Fruit fly (Drosophila melanogaster): ENCODE data around the gene CG15747.

The CG15747 gene

DNA sequence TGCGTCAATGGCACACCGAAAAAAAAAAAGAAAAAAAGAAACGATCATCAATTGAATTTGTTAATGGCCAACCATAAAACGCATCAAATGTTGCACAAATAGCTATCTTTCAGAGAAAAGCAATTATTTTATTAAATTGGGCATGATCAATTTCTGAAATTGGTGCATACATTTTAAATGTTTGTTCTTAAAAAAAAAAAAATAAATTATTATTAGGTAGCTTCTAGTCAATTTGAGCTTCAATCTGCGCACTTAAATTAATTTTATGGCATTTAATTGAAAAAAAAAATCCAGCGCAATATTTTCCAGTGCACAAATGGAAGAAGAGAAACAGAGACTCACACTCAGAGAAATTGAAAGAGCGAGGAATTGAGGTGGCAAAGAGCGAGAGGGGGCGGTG, 15.0 kb upstream of the CG15747 start (continued):
- TF ChIP-seq sr (GFP tag; IDR thresholded peaks at IDR 0.05), result no peak
- no peak for TF ChIP-seq Opbp (GFP tag; IDR thresholded peaks at IDR 0.05; ENCODE audit: partially characterized antibody)
- TF ChIP-seq Hand (GFP tag; optimal IDR thresholded peaks at IDR 0.05), result peak; percentile 17
- no peak for TF ChIP-seq dimm (GFP tag; IDR thresholded peaks at IDR 0.05)
- peak; percentile 63 for TF ChIP-seq CHES-1-like (GFP tag; optimal IDR thresholded peaks at IDR 0.05)
- TF ChIP-seq CG3995 (GFP tag; optimal IDR thresholded peaks at IDR 0.05), result no peak
- peak; percentile 46 for TF ChIP-seq Myb (GFP tag; optimal IDR thresholded peaks at IDR 0.05)
- peak; percentile 48; the same call in 2 of the 3 replicates for TF ChIP-seq CG14050 (GFP tag; IDR thresholded peaks at IDR 0.05)
- TF ChIP-seq CG30431 (GFP tag; optimal IDR thresholded peaks at IDR 0.05), result peak; percentile 19
- no peak for TF ChIP-seq gcm (GFP tag; optimal IDR thresholded peaks at IDR 0.05)
- TF ChIP-seq az2 (GFP tag; optimal IDR thresholded peaks at IDR 0.05), result peak; percentile 65
- no peak for TF ChIP-seq CG6654 (GFP tag; optimal IDR thresholded peaks at IDR 0.05)
- TF ChIP-seq NC2α (GFP tag; optimal IDR thresholded peaks at IDR 0.05), result no peak
- TF ChIP-seq stc (GFP tag; IDR thresholded peaks at IDR 0.05), result peak; percentile 55
- TF ChIP-seq ase (GFP tag; IDR thresholded peaks at IDR 0.05), result peak; percentile 22; the same call in 1 of the 3 replicates
- peak; percentile 38 for TF ChIP-seq CG8388 (GFP tag; optimal IDR thresholded peaks at IDR 0.05)
- peak; percentile 37 for TF ChIP-seq tx (GFP tag; optimal IDR thresholded peaks at IDR 0.05)
- peak; percentile 62 for TF ChIP-seq CG10209 (GFP tag; optimal IDR thresholded peaks at IDR 0.05)
- TF ChIP-seq CG4820 (GFP tag; optimal IDR thresholded peaks at IDR 0.05), result peak; percentile 52
- TF ChIP-seq CG12071 (GFP tag; optimal IDR thresholded peaks at IDR 0.05), result no peak
- TF ChIP-seq jumu (GFP tag; optimal IDR thresholded peaks at IDR 0.05), result peak; percentile 21
- peak; percentile 61 for TF ChIP-seq Ssrp (tag; optimal IDR thresholded peaks at IDR 0.05)
- no peak for TF ChIP-seq sqz (GFP tag; optimal IDR thresholded peaks at IDR 0.05)
- peak; percentile 45; the same call in 1 of the 2 replicates for TF ChIP-seq CG10366 (GFP tag; IDR thresholded peaks at IDR 0.05)
- TF ChIP-seq Dip3 (GFP tag; optimal IDR thresholded peaks at IDR 0.05), result peak; percentile 21
- TF ChIP-seq Atf6 (GFP tag; IDR thresholded peaks at IDR 0.05), result peak; percentile 41
- no peak for TF ChIP-seq CG1233 (GFP tag; optimal IDR thresholded peaks at IDR 0.05)
- TF ChIP-seq zf30C (GFP tag; optimal IDR thresholded peaks at IDR 0.05), result peak; percentile 38
- TF ChIP-seq Side (GFP tag; optimal IDR thresholded peaks at IDR 0.05), result no peak
- TF ChIP-seq CG8478 (optimal IDR thresholded peaks at IDR 0.05), result no peak
- TF ChIP-seq E2f1 (GFP tag; IDR thresholded peaks at IDR 0.05), result no peak; the same call in 1 of the 2 replicates
- TF ChIP-seq Spps (tag; optimal IDR thresholded peaks at IDR 0.05), result no peak
- TF ChIP-seq B-H1 (GFP tag; IDR thresholded peaks at IDR 0.05), result no peak
- peak; percentile 85 for TF ChIP-seq CG30403 (GFP tag; optimal IDR thresholded peaks at IDR 0.05)
- no peak for TF ChIP-seq schlank (tag; optimal IDR thresholded peaks at IDR 0.05)
- TF ChIP-seq CG3838 (GFP tag; optimal IDR thresholded peaks at IDR 0.05), result no peak
- TF ChIP-seq so (GFP tag; IDR thresholded peaks at IDR 0.05), result 0 out of 3 replicates have a peak, but pooled peaks have one; percentile 36
- no peak for TF ChIP-seq CG7357 (GFP tag; IDR thresholded peaks at IDR 0.05)
- TF ChIP-seq TFAM (GFP tag; optimal IDR thresholded peaks at IDR 0.05), result no peak
- peak; percentile 69 for TF ChIP-seq phol (tag; optimal IDR thresholded peaks at IDR 0.05)
- TF ChIP-seq CG6813 (GFP tag; optimal IDR thresholded peaks at IDR 0.05), result no peak
- TF ChIP-seq pros (GFP tag; optimal IDR thresholded peaks at IDR 0.05), result no peak
- TF ChIP-seq Hey (tag; optimal IDR thresholded peaks at IDR 0.05), result no peak
- no peak for TF ChIP-seq CG6683 (GFP tag; optimal IDR thresholded peaks at IDR 0.05)
- no peak for TF ChIP-seq Dad (GFP tag; optimal IDR thresholded peaks at IDR 0.05)
- no peak for TF ChIP-seq zen (tag; optimal IDR thresholded peaks at IDR 0.05)
- TF ChIP-seq danr (GFP tag; IDR thresholded peaks at IDR 0.05), result no peak
- TF ChIP-seq Dip2 (GFP tag; IDR thresholded peaks at IDR 0.05), result no peak
- TF ChIP-seq CG3163 (GFP tag; optimal IDR thresholded peaks at IDR 0.05), result peak; percentile 43
- no peak for TF ChIP-seq nerfin-2 (GFP tag; IDR thresholded peaks at IDR 0.05; ENCODE audit: partially characterized antibody)
- TF ChIP-seq Bgb (GFP tag; IDR thresholded peaks at IDR 0.05; ENCODE audit: partially characterized antibody), result no peak
- TF ChIP-seq CG17912 (GFP tag; optimal IDR thresholded peaks at IDR 0.05), result no peak
